Worm (Caenorhabditis elegans) whole organism, late embryonic: Measurements from ENCODE around the gene R11H6.4.

Experiments used
- C08G9.2 ChIP-seq: sonication (generic microtip); optimal IDR thresholded peaks from 2 replicates; lab custom pipeline; 2016; ENCODE audit warnings: mild to moderate bottlenecking, missing genetic modification characterization, moderate library complexity, missing compliant biosample characterization
- K09A11.1 ChIP-seq: sonication (generic microtip); optimal IDR thresholded peaks from 2 replicates; lab custom pipeline; 2017; ENCODE audit warnings: antibody characterized with exemption, mild to moderate bottlenecking, missing genetic modification characterization, missing compliant biosample characterization; ENCODE audit not compliant: insufficient read depth
- ceh-14 ChIP-seq: sonication (generic microtip); optimal IDR thresholded peaks from 2 replicates; lab custom pipeline; 2016; ENCODE audit warnings: missing genotype, missing genetic modification characterization, missing compliant biosample characterization
- ceh-18 ChIP-seq: sonication (generic microtip); optimal IDR thresholded peaks from 2 replicates; lab custom pipeline; 2016; ENCODE audit warnings: missing genetic modification characterization, missing compliant biosample characterization
- ceh-19 ChIP-seq: fragments of 200-800 bp; sonication (Bioruptor generic); optimal IDR thresholded peaks from 2 replicates; lab custom pipeline; 2018; ENCODE audit warnings: mild to moderate bottlenecking, missing genetic modification characterization, missing compliant biosample characterization
- ceh-22 ChIP-seq: sonication (generic microtip); optimal IDR thresholded peaks from 2 replicates; lab custom pipeline; 2017; ENCODE audit warnings: missing biosample characterization, missing genetic modification characterization
- ceh-24 ChIP-seq: sonication (generic microtip); optimal IDR thresholded peaks from 2 replicates; lab custom pipeline; 2016; ENCODE audit warnings: mild to moderate bottlenecking, missing genetic modification characterization, missing compliant biosample characterization
- ceh-30 ChIP-seq: fragments of 150-350 bp; optimal IDR thresholded peaks from 2 replicates; lab custom pipeline; 2014; ENCODE audit warnings: missing biosample characterization, missing genetic modification characterization
- ceh-31 ChIP-seq: sonication (generic microtip); optimal IDR thresholded peaks from 2 replicates; lab custom pipeline; 2016; ENCODE audit warnings: missing genetic modification characterization, missing compliant biosample characterization
- ceh-34 ChIP-seq: sonication (generic microtip); optimal IDR thresholded peaks from 2 replicates; lab custom pipeline; 2016; ENCODE audit warnings: mild to moderate bottlenecking, missing genetic modification characterization, missing compliant biosample characterization
- ceh-48 ChIP-seq: sonication (generic microtip); optimal IDR thresholded peaks from 2 replicates; lab custom pipeline; 2016; ENCODE audit warnings: missing genetic modification characterization, inconsistent platforms, missing compliant biosample characterization
- ceh-6 ChIP-seq: fragments of 200-800 bp; sonication (Bioruptor generic); optimal IDR thresholded peaks from 2 replicates; lab custom pipeline; 2018; ENCODE audit warnings: mild to moderate bottlenecking, missing genetic modification characterization, missing compliant biosample characterization
- dmd-4 ChIP-seq: sonication (generic microtip); optimal IDR thresholded peaks from 2 replicates; lab custom pipeline; 2016; ENCODE audit warnings: borderline replicate concordance, missing genetic modification characterization, missing compliant biosample characterization
- dve-1 ChIP-seq: sonication (generic microtip); optimal IDR thresholded peaks from 2 replicates; lab custom pipeline; 2017; ENCODE audit warnings: antibody characterized with exemption, mild to moderate bottlenecking, missing genetic modification characterization, missing compliant biosample characterization
- elt-4 ChIP-seq: sonication (generic microtip); optimal IDR thresholded peaks from 2 replicates; lab custom pipeline; 2016; ENCODE audit warnings: missing genetic modification characterization, missing compliant biosample characterization
- ets-4 ChIP-seq: sonication (generic microtip); optimal IDR thresholded peaks from 2 replicates; lab custom pipeline; 2016; ENCODE audit warnings: missing genetic modification characterization, missing compliant biosample characterization
- eyg-1 ChIP-seq: sonication (generic microtip); optimal IDR thresholded peaks from 2 replicates; lab custom pipeline; 2016; ENCODE audit warnings: missing genotype, missing genetic modification characterization, missing compliant biosample characterization
- fax-1 ChIP-seq: sonication (generic microtip); optimal IDR thresholded peaks from 2 replicates; lab custom pipeline; 2016; ENCODE audit warnings: missing genotype, missing genetic modification characterization, missing compliant biosample characterization
- fkh-10 ChIP-seq: fragments of 150-350 bp; optimal IDR thresholded peaks from 2 replicates; lab custom pipeline; 2014; ENCODE audit warnings: missing biosample characterization, missing genetic modification reagents, missing genetic modification characterization
- gmeb-2 ChIP-seq: sonication (generic microtip); optimal IDR thresholded peaks from 2 replicates; lab custom pipeline; 2016; ENCODE audit warnings: missing genetic modification characterization, inconsistent platforms, missing compliant biosample characterization
- hlh-30 ChIP-seq: sonication (generic microtip); optimal IDR thresholded peaks from 2 replicates; lab custom pipeline; 2017; ENCODE audit warnings: antibody characterized with exemption, missing genetic modification characterization, missing compliant biosample characterization; ENCODE audit not compliant: insufficient read depth
- lin-11 ChIP-seq: fragments of 200-800 bp; sonication (Bioruptor generic); optimal IDR thresholded peaks from 2 replicates; lab custom pipeline; 2018; ENCODE audit warnings: mild to moderate bottlenecking, missing genetic modification characterization, missing compliant biosample characterization
- nfya-1 ChIP-seq: sonication (generic microtip); optimal IDR thresholded peaks from 2 replicates; lab custom pipeline; 2017; ENCODE audit warnings: missing genetic modification characterization, mild to moderate bottlenecking, missing compliant biosample characterization, antibody characterized with exemption, moderate library complexity
- nhr-232 ChIP-seq: sonication (generic microtip); optimal IDR thresholded peaks from 2 replicates; lab custom pipeline; 2016; ENCODE audit warnings: missing genetic modification characterization, missing compliant biosample characterization
- pat-9 ChIP-seq: fragments of 200-800 bp; sonication (Bioruptor generic); optimal IDR thresholded peaks from 2 replicates; lab custom pipeline; 2018; ENCODE audit warnings: mild to moderate bottlenecking, missing genetic modification characterization, moderate library complexity, missing compliant biosample characterization
- pax-1 ChIP-seq: fragments of 150-350 bp; optimal IDR thresholded peaks from 2 replicates; lab custom pipeline; 2014; ENCODE audit warnings: missing biosample characterization, missing genetic modification characterization
- pha-2 ChIP-seq: sonication (generic microtip); optimal IDR thresholded peaks from 2 replicates; lab custom pipeline; 2017; ENCODE audit warnings: mild to moderate bottlenecking, missing genetic modification characterization, missing compliant biosample characterization
- ref-2 ChIP-seq: sonication (generic microtip); optimal IDR thresholded peaks from 2 replicates; lab custom pipeline; 2016; ENCODE audit warnings: missing genetic modification characterization, missing compliant biosample characterization
- rnt-1 ChIP-seq: sonication (generic microtip); optimal IDR thresholded peaks from 2 replicates; lab custom pipeline; 2016; ENCODE audit warnings: missing genetic modification characterization, missing compliant biosample characterization
- sdc-2 ChIP-seq: sonication (generic microtip); optimal IDR thresholded peaks from 2 replicates; lab custom pipeline; 2016; ENCODE audit warnings: missing genotype, missing genetic modification characterization, missing compliant biosample characterization
- tbx-7 ChIP-seq: sonication (generic microtip); optimal IDR thresholded peaks from 2 replicates; lab custom pipeline; 2016; ENCODE audit warnings: missing genotype, missing genetic modification characterization, missing compliant biosample characterization
- ttx-3 ChIP-seq: sonication (generic microtip); optimal IDR thresholded peaks from 2 replicates; lab custom pipeline; 2016; ENCODE audit warnings: missing genetic modification reagents, missing genetic modification characterization, missing compliant biosample characterization
- unc-42 ChIP-seq: sonication (generic microtip); optimal IDR thresholded peaks from 2 replicates; lab custom pipeline; 2016; ENCODE audit warnings: missing genotype, missing genetic modification characterization, missing compliant biosample characterization

R11H6.4 gene

DNA sequence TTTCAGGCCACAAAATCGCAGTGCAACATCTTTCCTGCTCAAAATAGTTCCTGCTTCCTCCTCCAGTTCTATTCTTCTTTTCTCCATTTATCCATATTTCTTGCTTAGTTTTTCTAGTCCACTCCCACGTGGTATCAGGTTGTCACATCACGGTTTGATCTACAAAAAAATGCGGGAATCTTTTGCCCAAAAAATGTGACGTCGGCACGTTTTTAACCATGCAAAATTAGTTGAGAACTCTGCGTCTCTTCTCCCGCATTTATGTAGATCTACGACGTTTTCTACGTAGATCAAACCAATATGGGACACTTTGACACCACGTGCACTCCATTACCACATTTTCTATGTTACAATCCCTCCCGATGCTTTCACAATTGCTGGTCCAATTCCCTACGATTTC lies 32.3 kb downstream of the R11H6.4 start:
- no peak for TF ChIP-seq pax-1
- no peak for TF ChIP-seq ets-4 (tag; lab: Kevin White, UChicago)
- TF ChIP-seq dmd-4 (tag; lab: Kevin White, UChicago): no peak
- TF ChIP-seq hlh-30 (tag; lab: Kevin White, UChicago): no peak
- no peak for TF ChIP-seq lin-11

- no peak for TF ChIP-seq ceh-19
- TF ChIP-seq rnt-1 (tag; lab: Kevin White, UChicago): no peak
- TF ChIP-seq unc-42: no peak
- TF ChIP-seq nfya-1 (tag; lab: Kevin White, UChicago): peak; percentile 18
- peak; percentile 15 for TF ChIP-seq ceh-31 (tag; lab: Kevin White, UChicago)
Observed at ce11 chrV:14645817-14646789, 36.4 kb downstream of the R11H6.4 start, which contains the start of the genes rfc-1 and pmp-3. rfc-1 (minus strand) TSS chrV:14645979. pmp-3 (plus strand) TSS chrV:14646739.

ce11 chrV:14648825-14649224 lies 39.1 kb downstream of the R11H6.4 start:
- TF ChIP-seq pat-9 (tag; lab: Kevin White, UChicago) (no peak), sdc-2 (tag; lab: Kevin White, UChicago) (no peak), ceh-31 (tag; lab: Kevin White, UChicago) (peak; percentile 9), elt-4 (no peak), tbx-7 (no peak), unc-42 (peak; percentile 30), ref-2 (tag; lab: Kevin White, UChicago) (no peak), nhr-232 (no peak)

ce11 chrV:14649929-14650328 lies 40.2 kb downstream of the R11H6.4 start:
- TF ChIP-seq hlh-30 (tag; lab: Kevin White, UChicago) (peak; percentile 72), ceh-24 (tag; lab: Kevin White, UChicago) (no peak), ceh-6 (GFP tag; lab: Kevin White, UChicago) (no peak)

DNA sequence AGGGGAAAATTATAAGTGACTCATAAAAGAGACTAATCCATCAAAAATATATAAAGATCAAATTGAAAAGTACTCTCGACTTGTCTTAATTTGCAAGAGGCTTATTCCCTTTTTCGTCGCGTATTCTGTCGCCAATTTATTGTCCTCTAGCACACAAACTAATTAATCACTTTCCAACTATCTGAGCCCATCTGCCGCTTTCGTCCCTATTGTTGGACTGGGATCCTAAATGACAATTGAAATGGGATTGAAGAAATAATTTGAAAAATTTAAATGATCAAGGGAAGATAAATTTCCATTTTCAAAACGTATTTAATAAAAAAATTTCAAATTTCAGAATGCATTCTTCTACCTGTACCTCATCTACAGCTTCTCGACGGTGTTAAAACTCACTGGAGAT lies 40.9 kb downstream of the R11H6.4 start:
- no peak for TF ChIP-seq C08G9.2 (tag; lab: Kevin White, UChicago)
- no peak for TF ChIP-seq ceh-18 (tag; lab: Kevin White, UChicago)
- peak; percentile 45 for TF ChIP-seq unc-42

ce11 chrV:14655689-14656088 lies 45.9 kb downstream of the R11H6.4 start:
- TF ChIP-seq pat-9 (tag; lab: Kevin White, UChicago) (no peak), ttx-3 (no peak), K09A11.1 (tag; lab: Kevin White, UChicago) (no peak), dve-1 (no peak), fax-1 (tag; lab: Kevin White, UChicago) (no peak), unc-42 (no peak), nfya-1 (tag; lab: Kevin White, UChicago) (no peak), ceh-30 (tag; lab: Kevin White, UChicago) (no peak), fkh-10 (no peak), ceh-34 (tag; lab: Kevin White, UChicago) (no peak), eyg-1 (no peak), ceh-14 (no peak), ceh-22 (tag; lab: Kevin White, UChicago) (no peak), pha-2 (tag; lab: Kevin White, UChicago) (no peak), ets-4 (tag; lab: Kevin White, UChicago) (no peak), gmeb-2 (tag; lab: Kevin White, UChicago) (no peak), ceh-19 (no peak), nhr-232 (no peak), ceh-48 (tag; lab: Kevin White, UChicago) (no peak)
